Worm (Caenorhabditis elegans) whole organism, mixed stage, embryonic: ENCODE measurements around the gene far-8.

ENCODE experiments used
- ceh-39 ChIP-seq: fragments of 150-350 bp; optimal IDR thresholded peaks from 2 replicates; lab custom pipeline; 2014; ENCODE audit warnings: missing biosample characterization, missing genetic modification characterization
- lsy-2 ChIP-seq: fragments of 150-350 bp; optimal IDR thresholded peaks from 2 replicates; lab custom pipeline; 2014; ENCODE audit warnings: missing biosample characterization, missing genetic modification characterization
- mab-5 ChIP-seq: fragments of 150-350 bp; optimal IDR thresholded peaks from 2 replicates; lab custom pipeline; 2014; ENCODE audit warnings: missing biosample characterization, missing genetic modification characterization
- mep-1 ChIP-seq: fragments of 150-350 bp; optimal IDR thresholded peaks from 2 replicates; lab custom pipeline; 2017; ENCODE audit warnings: missing biosample characterization, missing genetic modification reagents, missing genetic modification characterization, inconsistent platforms
- nhr-237 ChIP-seq: fragments of 150-350 bp; optimal IDR thresholded peaks from 2 replicates; lab custom pipeline; 2014; ENCODE audit warnings: missing biosample characterization, missing genetic modification characterization
- nhr-76 ChIP-seq: sonication (generic microtip); optimal IDR thresholded peaks from 2 replicates; lab custom pipeline; 2017; ENCODE audit warnings: missing biosample characterization, missing genetic modification characterization
- pha-4 ChIP-seq: fragments of 150-350 bp; optimal IDR thresholded peaks from 2 replicates; lab custom pipeline; 2018; ENCODE audit warnings: missing biosample characterization, missing genetic modification reagents, missing genetic modification characterization
- snpc-4 ChIP-seq: fragments of 150-350 bp; optimal IDR thresholded peaks from 2 replicates; lab custom pipeline; 2014; ENCODE audit warnings: missing biosample characterization, missing genetic modification characterization
- sptf-1 ChIP-seq: sonication (generic microtip); optimal IDR thresholded peaks from 2 replicates; lab custom pipeline; 2017; ENCODE audit warnings: mild to moderate bottlenecking, missing genetic modification characterization, moderate library complexity, missing compliant biosample characterization
- unc-39 ChIP-seq: fragments of 150-350 bp; optimal IDR thresholded peaks from 2 replicates; lab custom pipeline; 2014; ENCODE audit warnings: missing biosample characterization, missing genetic modification characterization

DNA sequence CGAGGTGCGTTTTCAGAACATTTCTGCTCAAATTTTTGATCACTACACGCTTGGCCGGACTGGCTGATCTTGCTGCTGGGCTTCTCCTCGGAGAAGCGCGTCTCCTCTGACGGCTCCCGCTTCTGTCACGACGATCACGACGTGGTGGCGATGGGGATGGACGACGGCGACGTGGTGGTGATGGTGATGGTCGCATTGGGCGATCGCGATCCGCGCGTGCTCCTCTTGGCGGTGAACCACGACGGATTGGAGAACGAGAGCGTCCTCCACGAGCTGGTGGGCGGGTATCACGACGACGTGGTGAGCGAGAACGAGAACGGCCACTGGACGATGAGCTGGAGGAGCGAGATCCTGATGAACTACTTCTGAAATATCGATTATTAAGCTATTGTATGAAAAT lies 10.7 kb downstream of the far-8 start:
- TF ChIP-seq lsy-2 (no peak), pha-4 (tag; lab: Kevin White, UChicago) (no peak), mep-1 (no peak), snpc-4 (no peak), ceh-39 (tag; lab: Kevin White, UChicago) (no peak), unc-39 (tag; lab: Kevin White, UChicago) (no peak), sptf-1 (tag; lab: Kevin White, UChicago) (no peak), nhr-76 (tag; lab: Kevin White, UChicago) (no peak), nhr-237 (tag; lab: Kevin White, UChicago) (no peak), mab-5 (no peak)
